Fruit fly (Drosophila melanogaster) whole organism, embryonic: ENCODE data around the gene CG16790.

ENCODE experiments used
- ATbp ChIP-seq: fragments of 200-800 bp; sonication (Bioruptor generic); optimal IDR thresholded peaks from 2 replicates; lab custom pipeline; 2017; ENCODE audit warnings: missing biosample characterization, mild to moderate bottlenecking, missing genetic modification characterization, missing genetic modification reagents
- Abd-B ChIP-seq: fragments of 200-800 bp; sonication (Bioruptor generic); optimal IDR thresholded peaks from 2 replicates; lab custom pipeline; 2018; ENCODE audit warnings: missing biosample characterization, mild to moderate bottlenecking, missing genetic modification characterization, moderate library complexity
- Atf3 ChIP-seq: fragments of 200-800 bp; sonication (Bioruptor generic); optimal IDR thresholded peaks from 3 replicates; lab custom pipeline; 2016; ENCODE audit warnings: missing biosample characterization, missing genetic modification characterization
- C15 ChIP-seq: fragments of 200-800 bp; sonication (Bioruptor generic); IDR thresholded peaks from 3 replicates; pipeline ENCODE4 v1.3.6; 2022; ENCODE audit warnings: missing biosample characterization, missing genetic modification characterization
- CG10654 ChIP-seq: fragments of 200-800 bp; sonication (Bioruptor generic); optimal IDR thresholded peaks from 2 replicates; lab custom pipeline; 2016; ENCODE audit warnings: missing biosample characterization, missing genetic modification characterization
- CG12219 ChIP-seq: fragments of 200-800 bp; sonication (Bioruptor generic); optimal IDR thresholded peaks from 3 replicates; lab custom pipeline; 2018; ENCODE audit warnings: missing biosample characterization, mild to moderate bottlenecking, missing genetic modification characterization
- CG12299 ChIP-seq: fragments of 200-800 bp; sonication (Bioruptor generic); optimal IDR thresholded peaks from 2 replicates; lab custom pipeline; 2018; ENCODE audit warnings: missing biosample characterization, mild to moderate bottlenecking, missing genetic modification characterization
- CG12769 ChIP-seq: fragments of 200-800 bp; sonication (Bioruptor generic); optimal IDR thresholded peaks from 2 replicates; lab custom pipeline; 2019; ENCODE audit warnings: missing biosample characterization, mild to moderate bottlenecking, missing genetic modification characterization, moderate library complexity
- CG13894 ChIP-seq: fragments of 200-800 bp; sonication (Bioruptor generic); optimal IDR thresholded peaks from 3 replicates; lab custom pipeline; 2018; ENCODE audit warnings: missing biosample characterization, mild to moderate bottlenecking, missing genetic modification characterization, moderate library complexity
- CG1602 ChIP-seq: fragments of 200-800 bp; sonication (Bioruptor generic); optimal IDR thresholded peaks from 3 replicates; lab custom pipeline; 2016; ENCODE audit warnings: missing biosample characterization, missing genetic modification characterization
- CG17568 ChIP-seq: fragments of 200-800 bp; sonication (Bioruptor generic); optimal IDR thresholded peaks from 2 replicates; lab custom pipeline; 2018; ENCODE audit warnings: missing biosample characterization, mild to moderate bottlenecking, missing genetic modification characterization, moderate library complexity
- CG17912 ChIP-seq: fragments of 200-800 bp; sonication (Bioruptor generic); optimal IDR thresholded peaks from 2 replicates; lab custom pipeline; 2018; ENCODE audit warnings: missing biosample characterization, mild to moderate bottlenecking, missing genetic modification characterization
- CG2120 ChIP-seq: fragments of 200-800 bp; sonication (Bioruptor generic); optimal IDR thresholded peaks from 3 replicates; lab custom pipeline; 2016; ENCODE audit warnings: missing biosample characterization, missing genetic modification characterization
- CG2199 ChIP-seq: fragments of 200-800 bp; sonication (Bioruptor generic); IDR thresholded peaks from 3 replicates; pipeline ENCODE4 v1.3.6; 2022; ENCODE audit warnings: missing biosample characterization, missing genetic modification characterization
- CG2202 ChIP-seq: fragments of 200-800 bp; sonication (Bioruptor generic); optimal IDR thresholded peaks from 2 replicates; lab custom pipeline; 2018; ENCODE audit warnings: missing biosample characterization, mild to moderate bottlenecking, missing genetic modification characterization
- CG30020 ChIP-seq: fragments of 200-800 bp; optimal IDR thresholded peaks from 2 replicates; lab custom pipeline; 2019; ENCODE audit warnings: missing biosample characterization, mild to moderate bottlenecking, missing genetic modification characterization, moderate library complexity
- CG4730 ChIP-seq: fragments of 200-800 bp; sonication (Bioruptor generic); IDR thresholded peaks from 2 replicates; pipeline ENCODE4 v1.3.6; 2022; ENCODE audit warnings: missing biosample characterization, missing genetic modification characterization
- CG8388 ChIP-seq: fragments of 200-800 bp; sonication (Bioruptor generic); optimal IDR thresholded peaks from 2 replicates; lab custom pipeline; 2019; ENCODE audit warnings: missing biosample characterization, mild to moderate bottlenecking, missing genetic modification characterization, moderate library complexity
- CrebB ChIP-seq: fragments of 200-800 bp; sonication (Bioruptor generic); optimal IDR thresholded peaks from 3 replicates; lab custom pipeline; 2018; ENCODE audit warnings: missing biosample characterization, mild to moderate bottlenecking, missing genetic modification characterization
- D ChIP-seq, 2 experiments: fragments of 200-800 bp in 1 of 2; fragments of >200 bp in 1 of 2; sonication (Bioruptor generic) in 1 of 2; optimal IDR thresholded peaks; 2 replicates in 1 of 2; 3 replicates in 1 of 2; lab custom pipeline; 2017; ENCODE audit warnings: mild to moderate bottlenecking in 1 of 2, missing biosample characterization in 1 of 2, missing genetic modification characterization in 1 of 2, missing genetic modification reagents in 1 of 2
- Dad ChIP-seq: fragments of 200-800 bp; sonication (Bioruptor generic); optimal IDR thresholded peaks from 3 replicates; lab custom pipeline; 2016; ENCODE audit warnings: missing biosample characterization, missing genetic modification characterization
- Dll ChIP-seq: fragments of 200-800 bp; sonication (Bioruptor generic); IDR thresholded peaks from 4 replicates; pipeline ENCODE4 v1.3.6; 2022; ENCODE audit warnings: missing biosample characterization, missing genetic modification characterization; ENCODE audit not compliant: partially characterized antibody
- Eip74EF ChIP-seq, 2 experiments: fragments of 200-800 bp in 1 of 2; fragments of >200 bp in 1 of 2; sonication (Bioruptor generic) in 1 of 2; optimal IDR thresholded peaks; 2 replicates each; lab custom pipeline; 2017 to 2019; ENCODE audit warnings: missing biosample characterization in 2 of 2, missing genetic modification characterization in 2 of 2, mild to moderate bottlenecking in 1 of 2, moderate library complexity in 1 of 2
- Hr78 ChIP-seq, 2 experiments: fragments of 200-800 bp in 1 of 2; fragments of >200 bp in 1 of 2; sonication (Bioruptor generic) in 1 of 2; optimal IDR thresholded peaks; 2 replicates each; lab custom pipeline; 2017 to 2019; ENCODE audit warnings: missing biosample characterization in 2 of 2, missing genetic modification characterization in 2 of 2, mild to moderate bottlenecking in 1 of 2, moderate library complexity in 1 of 2
- Lhr ChIP-seq: fragments of 200-800 bp; sonication (Bioruptor generic); optimal IDR thresholded peaks from 3 replicates; lab custom pipeline; 2017; ENCODE audit warnings: mild to moderate bottlenecking, missing biosample characterization, missing genetic modification reagents, missing genetic modification characterization
- Mrtf ChIP-seq: fragments of 200-800 bp; sonication (Bioruptor generic); IDR thresholded peaks from 3 replicates; pipeline ENCODE4 v1.3.6; 2022; ENCODE audit warnings: missing biosample characterization, missing genetic modification characterization
- Nf-YB ChIP-seq: fragments of 200-800 bp; sonication (Bioruptor generic); optimal IDR thresholded peaks from 3 replicates; lab custom pipeline; 2019; ENCODE audit warnings: missing biosample characterization, mild to moderate bottlenecking, missing genetic modification characterization, moderate library complexity
- PHDP ChIP-seq: fragments of 200-800 bp; sonication (Bioruptor generic); optimal IDR thresholded peaks from 3 replicates; lab custom pipeline; 2018; ENCODE audit warnings: missing biosample characterization, mild to moderate bottlenecking, missing genetic modification characterization, moderate library complexity
- Vsx1 ChIP-seq: fragments of 200-800 bp; sonication (Bioruptor generic); optimal IDR thresholded peaks from 2 replicates; lab custom pipeline; 2017; ENCODE audit warnings: missing biosample characterization, mild to moderate bottlenecking, missing genetic modification characterization, missing genetic modification reagents
- br ChIP-seq: fragments of >200 bp; optimal IDR thresholded peaks from 2 replicates; lab custom pipeline; 2017
- chinmo ChIP-seq: fragments of 200-800 bp; sonication (Bioruptor generic); IDR thresholded peaks from 4 replicates; pipeline ENCODE4 v1.3.6; 2022; ENCODE audit warnings: missing biosample characterization, missing genetic modification characterization; ENCODE audit not compliant: partially characterized antibody
- ci ChIP-seq: fragments of 200-800 bp; sonication (Bioruptor generic); IDR thresholded peaks from 3 replicates; pipeline ENCODE4 v1.3.6; 2022; ENCODE audit warnings: missing biosample characterization, missing genetic modification characterization
- crol ChIP-seq: fragments of 200-800 bp; sonication (Bioruptor generic); IDR thresholded peaks from 2 replicates; pipeline ENCODE4 v1.3.6; 2022; ENCODE audit warnings: missing biosample characterization, missing genetic modification characterization
- da ChIP-seq: fragments of 200-800 bp; sonication (Bioruptor generic); optimal IDR thresholded peaks from 2 replicates; lab custom pipeline; 2016; ENCODE audit warnings: missing biosample characterization, missing genetic modification characterization
- eve ChIP-seq, 2 experiments: fragments of >200 bp; optimal IDR thresholded peaks; 2 replicates each; lab custom pipeline; 2017; ENCODE audit warnings: missing biosample characterization in 2 of 2, missing genetic modification characterization in 2 of 2
- hbn ChIP-seq: fragments of 200-800 bp; sonication (Bioruptor generic); IDR thresholded peaks from 2 replicates; pipeline ENCODE4 v1.3.6; 2022; ENCODE audit warnings: missing biosample characterization, missing genetic modification characterization; ENCODE audit not compliant: partially characterized antibody
- ind ChIP-seq: fragments of 200-800 bp; sonication (Bioruptor generic); optimal IDR thresholded peaks from 3 replicates; lab custom pipeline; 2016; ENCODE audit warnings: missing biosample characterization, missing genetic modification characterization
- lov ChIP-seq, 2 experiments: fragments of 200-800 bp in 1 of 2; fragments of >200 bp in 1 of 2; sonication (Bioruptor generic) in 1 of 2; IDR thresholded peaks in 1 of 2; optimal IDR thresholded peaks in 1 of 2; 2 replicates in 1 of 2; 3 replicates in 1 of 2; pipeline versions ENCODE4 v1.3.6 to Lab custom; 2017 to 2022; ENCODE audit warnings: missing biosample characterization in 1 of 2, missing genetic modification characterization in 1 of 2
- prd ChIP-seq, 3 experiments: fragments of >200 bp in 2 of 3; fragments of 200-800 bp in 1 of 3; sonication (Bioruptor generic) in 1 of 3; optimal IDR thresholded peaks in 2 of 3; IDR thresholded peaks in 1 of 3; 2 replicates in 2 of 3; 3 replicates in 1 of 3; pipeline versions ENCODE4 v1.3.6 to Lab custom; 2017 to 2022; ENCODE audit warnings: missing biosample characterization in 1 of 3, missing genetic modification characterization in 1 of 3
- sd ChIP-seq: fragments of 200-800 bp; sonication (Bioruptor generic); optimal IDR thresholded peaks from 3 replicates; lab custom pipeline; 2018; ENCODE audit warnings: missing biosample characterization, mild to moderate bottlenecking, missing genetic modification characterization, moderate library complexity
- sob ChIP-seq: fragments of 200-800 bp; sonication (Bioruptor generic); IDR thresholded peaks from 2 replicates; pipeline ENCODE4 v1.3.6; 2022; ENCODE audit warnings: missing biosample characterization, missing genetic modification characterization
- sqz ChIP-seq: fragments of 200-800 bp; sonication (Bioruptor generic); optimal IDR thresholded peaks from 3 replicates; lab custom pipeline; 2018; ENCODE audit warnings: missing biosample characterization, mild to moderate bottlenecking, missing genetic modification characterization
- ssp ChIP-seq: fragments of 200-800 bp; sonication (Bioruptor generic); IDR thresholded peaks from 2 replicates; pipeline ENCODE4 v1.3.6; 2022; ENCODE audit warnings: missing biosample characterization, missing genetic modification characterization
- tna ChIP-seq: fragments of 200-800 bp; sonication (Bioruptor generic); IDR thresholded peaks from 2 replicates; pipeline ENCODE4 v1.3.6; 2022; ENCODE audit warnings: missing biosample characterization, missing genetic modification characterization; ENCODE audit not compliant: partially characterized antibody
- vvl ChIP-seq: fragments of 200-800 bp; sonication (Bioruptor generic); IDR thresholded peaks from 2 replicates; pipeline ENCODE4 v1.3.6; 2022; ENCODE audit warnings: missing biosample characterization, missing genetic modification characterization
- z ChIP-seq: fragments of 200-800 bp; sonication (Bioruptor generic); IDR thresholded peaks from 3 replicates; pipeline ENCODE4 v1.3.6; 2022; ENCODE audit warnings: missing biosample characterization, missing genetic modification characterization

Gene CG16790

dm6 chr3R:9603022-9603942, 33.3 kb upstream of the CG16790 start (continued):
- TF ChIP-seq CG10654 (no peak), da (GFP tag; lab: Kevin White, UChicago) (no peak), Lhr (GFP tag; lab: Kevin White, UChicago) (no peak), ci (GFP tag; lab: Robert Waterston, UW) (peak; percentile 56; the same call in 2 of the 3 replicates), crol (peak; percentile 86), ssp (GFP tag; lab: Robert Waterston, UW) (no peak), ATbp (GFP tag; lab: Kevin White, UChicago) (peak; percentile 22), ind (GFP tag; lab: Kevin White, UChicago) (no peak), CG2120 (GFP tag; lab: Kevin White, UChicago) (no peak), Eip74EF (GFP tag; optimal IDR thresholded peaks at IDR 0.05; lab: Kevin White, UChicago) (peak in 1 of 2 experiments; percentile 7), eve (GFP tag; optimal IDR thresholded peaks at IDR 0.05; lab: Kevin White, UChicago) (no peak), Hr78 (GFP tag; optimal IDR thresholded peaks at IDR 0.05; lab: Kevin White, UChicago) (peak in 1 of 2 experiments; percentile 64), CG12299 (tag; lab: Kevin White, UChicago) (no peak), Abd-B (GFP tag; lab: Kevin White, UChicago) (no peak), prd (optimal IDR thresholded peaks at IDR 0.05; lab: Kevin White, UChicago) (no peak), prd (GFP tag; IDR thresholded peaks at IDR 0.05; lab: Robert Waterston, UW) (no peak), sqz (GFP tag; lab: Kevin White, UChicago) (peak; percentile 88), Dad (no peak), CG30020 (tag; lab: Kevin White, UChicago) (no peak), C15 (no peak), CG1602 (GFP tag; lab: Kevin White, UChicago) (no peak), Dll (GFP tag; lab: Robert Waterston, UW) (no peak), CG4730 (GFP tag; lab: Robert Waterston, UW) (peak; percentile 25; the same call in 1 of the 2 replicates), Mrtf (GFP tag; lab: Robert Waterston, UW) (no peak), Vsx1 (peak; percentile 16), CG8388 (no peak), Nf-YB (no peak), tna (no peak), PHDP (no peak), CG12219 (GFP tag; lab: Kevin White, UChicago) (no peak), chinmo (GFP tag; lab: Robert Waterston, UW) (peak; percentile 75; the same call in 1 of the 4 replicates), CG12769 (tag; lab: Kevin White, UChicago) (peak; percentile 9), CG13894 (tag; lab: Kevin White, UChicago) (no peak), vvl (GFP tag; lab: Robert Waterston, UW) (peak; percentile 77), lov (optimal IDR thresholded peaks at IDR 0.05; lab: Kevin White, UChicago) (no peak), lov (GFP tag; IDR thresholded peaks at IDR 0.05; lab: Robert Waterston, UW) (0 out of 3 replicates have a peak, but pooled peaks have one; percentile 60), Atf3 (GFP tag; lab: Kevin White, UChicago) (no peak), CG2199 (GFP tag; lab: Robert Waterston, UW) (0 out of 3 replicates have a peak, but pooled peaks have one; percentile 38), D (optimal IDR thresholded peaks at IDR 0.05; lab: Kevin White, UChicago) (no peak), D (GFP tag; optimal IDR thresholded peaks at IDR 0.05; lab: Kevin White, UChicago) (no peak), CrebB (no peak), CG2202 (tag; lab: Kevin White, UChicago) (peak; percentile 15), CG17912 (no peak), sd (peak; percentile 93), CG17568 (GFP tag; lab: Kevin White, UChicago) (no peak), sob (GFP tag; lab: Robert Waterston, UW) (0 out of 2 replicates have a peak, but pooled peaks have one; percentile 13), z (GFP tag; lab: Robert Waterston, UW) (no peak), br (lab: Kevin White, UChicago) (no peak), hbn (no peak)
